Worm (Caenorhabditis elegans) whole organism, L4 larva: Measurements from ENCODE around the gene tbb-1.

Source experiments
- F10B5.3 ChIP-seq: sonication (generic microtip); optimal IDR thresholded peaks from 2 replicates; lab custom pipeline; 2016; ENCODE audit warnings: mild to moderate bottlenecking, missing genetic modification characterization, missing compliant biosample characterization
- F37D6.2 ChIP-seq: sonication (generic microtip); optimal IDR thresholded peaks from 2 replicates; lab custom pipeline; 2016; ENCODE audit warnings: mild to moderate bottlenecking, missing genetic modification characterization, missing compliant biosample characterization
- R02D3.7 ChIP-seq: fragments of 150-350 bp; sonication (generic microtip); optimal IDR thresholded peaks from 3 replicates; lab custom pipeline; 2014; ENCODE audit warnings: missing biosample characterization, missing genetic modification characterization
- T20F7.1 ChIP-seq: fragments of 200-800 bp; sonication (Bioruptor generic); optimal IDR thresholded peaks from 2 replicates; lab custom pipeline; 2018; ENCODE audit warnings: mild to moderate bottlenecking, missing genetic modification characterization, missing compliant biosample characterization
- Y105C5A.15 ChIP-seq: fragments of 200-800 bp; sonication (Bioruptor generic); IDR thresholded peaks from 2 replicates; pipeline ENCODE4 v1.3.6; 2022; ENCODE audit warnings: missing genetic modification characterization, missing compliant biosample characterization
- Y48G9A.11 ChIP-seq: fragments of 200-800 bp; sonication (Bioruptor generic); IDR thresholded peaks from 2 replicates; pipeline ENCODE4 v1.3.6; 2022; ENCODE audit warnings: missing genetic modification reagents, missing genetic modification characterization, missing compliant biosample characterization
- Y75B8A.6 ChIP-seq: fragments of 200-800 bp; sonication (Bioruptor generic); IDR thresholded peaks from 2 replicates; pipeline ENCODE4 v1.3.6; 2022; ENCODE audit warnings: missing genetic modification reagents, missing genetic modification characterization, missing compliant biosample characterization
- ZK337.2 ChIP-seq: fragments of 200-800 bp; sonication (Bioruptor generic); IDR thresholded peaks from 2 replicates; pipeline ENCODE4 v1.3.6; 2022; ENCODE audit warnings: missing genetic modification reagents, missing genetic modification characterization, missing compliant biosample characterization
- attf-4 ChIP-seq: sonication (generic microtip); optimal IDR thresholded peaks from 3 replicates; lab custom pipeline; 2017; ENCODE audit warnings: missing biosample characterization, missing genetic modification characterization
- ceh-20 ChIP-seq: fragments of 200-800 bp; sonication (Bioruptor generic); IDR thresholded peaks from 2 replicates; pipeline ENCODE4 v1.3.6; 2022; ENCODE audit warnings: missing genetic modification reagents, missing genetic modification characterization, missing compliant biosample characterization
- ceh-28 ChIP-seq: fragments of 150-350 bp; optimal IDR thresholded peaks from 2 replicates; lab custom pipeline; 2014; ENCODE audit warnings: missing biosample characterization, missing genetic modification reagents, missing genetic modification characterization
- ceh-32 ChIP-seq: sonication (generic microtip); optimal IDR thresholded peaks from 2 replicates; lab custom pipeline; 2016; ENCODE audit warnings: mild to moderate bottlenecking, missing genetic modification characterization, missing compliant biosample characterization; ENCODE audit not compliant: poor library complexity
- ceh-44 ChIP-seq: fragments of 200-800 bp; sonication (Bioruptor generic); IDR thresholded peaks from 2 replicates; pipeline ENCODE4 v1.3.6; 2022; ENCODE audit warnings: missing genetic modification reagents, missing genetic modification characterization, missing compliant biosample characterization
- ceh-62 ChIP-seq: sonication (generic microtip); optimal IDR thresholded peaks from 2 replicates; lab custom pipeline; 2017; ENCODE audit warnings: missing biosample characterization, missing genetic modification characterization
- ces-1 ChIP-seq: fragments of 150-350 bp; sonication (generic microtip); optimal IDR thresholded peaks from 4 replicates; lab custom pipeline; 2014; ENCODE audit warnings: missing biosample characterization, missing genetic modification reagents, missing genetic modification characterization
- daf-19 ChIP-seq: fragments of 200-800 bp; sonication (Bioruptor generic); conservative IDR thresholded peaks from 2 replicates; pipeline ENCODE4 v1.3.6; 2022; ENCODE audit warnings: missing genetic modification characterization, missing compliant biosample characterization
- daf-8 ChIP-seq: fragments of 200-800 bp; sonication (Bioruptor generic); IDR thresholded peaks from 2 replicates; pipeline ENCODE4 v1.3.6; 2022; ENCODE audit warnings: missing genetic modification characterization, missing compliant biosample characterization
- dve-1 ChIP-seq: sonication (generic microtip); optimal IDR thresholded peaks from 2 replicates; lab custom pipeline; 2017; ENCODE audit warnings: antibody characterized with exemption, mild to moderate bottlenecking, missing genetic modification characterization, missing compliant biosample characterization; ENCODE audit not compliant: insufficient read depth
- egl-27 ChIP-seq: sonication (generic microtip); optimal IDR thresholded peaks from 3 replicates; lab custom pipeline; 2017; ENCODE audit warnings: missing biosample characterization, missing genetic modification reagents, missing genetic modification characterization
- egl-43 ChIP-seq: fragments of 200-800 bp; sonication (Bioruptor generic); IDR thresholded peaks from 2 replicates; pipeline ENCODE4 v1.3.6; 2022; ENCODE audit warnings: missing genetic modification reagents, missing genetic modification characterization, missing compliant biosample characterization
- fkh-10 ChIP-seq: fragments of 150-350 bp; optimal IDR thresholded peaks from 2 replicates; lab custom pipeline; 2014; ENCODE audit warnings: missing biosample characterization, missing genetic modification reagents, missing genetic modification characterization
- fos-1 ChIP-seq: fragments of 150-350 bp; optimal IDR thresholded peaks from 2 replicates; lab custom pipeline; 2014; ENCODE audit warnings: missing biosample characterization, missing genetic modification characterization
- hif-1 ChIP-seq, 2 experiments: sonication (generic microtip); optimal IDR thresholded peaks; 2 replicates each; lab custom pipeline; 2016 to 2017; ENCODE audit warnings: missing compliant biosample characterization in 2 of 2, missing genetic modification characterization in 2 of 2, missing genetic modification reagents in 2 of 2, missing genotype in 2 of 2, mild to moderate bottlenecking in 1 of 2
- hlh-11 ChIP-seq: fragments of 200-800 bp; sonication (Bioruptor generic); optimal IDR thresholded peaks from 2 replicates; lab custom pipeline; 2018; ENCODE audit warnings: mild to moderate bottlenecking, missing genetic modification characterization, missing compliant biosample characterization
- hlh-30 ChIP-seq: sonication (generic microtip); optimal IDR thresholded peaks from 2 replicates; lab custom pipeline; 2017; ENCODE audit warnings: antibody characterized with exemption, mild to moderate bottlenecking, missing genetic modification characterization, missing compliant biosample characterization; ENCODE audit not compliant: insufficient read depth
- hmg-1.1 ChIP-seq: fragments of 200-800 bp; sonication (Bioruptor generic); IDR thresholded peaks from 2 replicates; pipeline ENCODE4 v1.3.6; 2022; ENCODE audit warnings: missing genetic modification reagents, missing genetic modification characterization, missing compliant biosample characterization
- jun-1 ChIP-seq: fragments of 150-350 bp; optimal IDR thresholded peaks from 2 replicates; lab custom pipeline; 2014; ENCODE audit warnings: missing biosample characterization, missing genetic modification reagents, missing genetic modification characterization
- lim-7 ChIP-seq: fragments of 200-800 bp; sonication (Bioruptor generic); IDR thresholded peaks from 2 replicates; pipeline ENCODE4 v1.3.6; 2022; ENCODE audit warnings: missing genetic modification characterization, missing compliant biosample characterization
- lin-1 ChIP-seq: fragments of 200-800 bp; sonication (Bioruptor generic); IDR thresholded peaks from 2 replicates; pipeline ENCODE4 v1.3.6; 2022; ENCODE audit warnings: missing genetic modification reagents, missing genetic modification characterization, missing compliant biosample characterization
- lin-15B ChIP-seq: fragments of 150-350 bp; sonication (generic microtip); optimal IDR thresholded peaks from 3 replicates; lab custom pipeline; 2014; ENCODE audit warnings: missing biosample characterization, missing genetic modification characterization
- lin-29 ChIP-seq: fragments of 200-800 bp; sonication (Bioruptor generic); IDR thresholded peaks from 2 replicates; pipeline ENCODE4 v1.3.6; 2022; ENCODE audit warnings: missing genetic modification reagents, missing genetic modification characterization, missing compliant biosample characterization
- lir-3 ChIP-seq: sonication (generic microtip); optimal IDR thresholded peaks from 2 replicates; lab custom pipeline; 2016; ENCODE audit warnings: mild to moderate bottlenecking, missing genetic modification characterization, missing compliant biosample characterization
- madf-5 ChIP-seq, 2 experiments: fragments of 200-800 bp; sonication (Bioruptor generic); IDR thresholded peaks; 2 replicates each; pipeline ENCODE4 v1.3.6; 2022; ENCODE audit warnings: missing compliant biosample characterization in 2 of 2, missing genetic modification characterization in 2 of 2
- mdt-29 ChIP-seq: fragments of 200-800 bp; sonication (Bioruptor generic); IDR thresholded peaks from 2 replicates; pipeline ENCODE4 v1.3.6; 2022; ENCODE audit warnings: missing genetic modification reagents, missing genetic modification characterization, missing compliant biosample characterization
- mes-2 ChIP-seq: sonication (generic microtip); optimal IDR thresholded peaks from 2 replicates; lab custom pipeline; 2016; ENCODE audit warnings: missing genotype, mild to moderate bottlenecking, missing genetic modification characterization, missing compliant biosample characterization; ENCODE audit not compliant: poor library complexity, severe bottlenecking
- nhr-102 ChIP-seq: sonication (generic microtip); optimal IDR thresholded peaks from 2 replicates; lab custom pipeline; 2016; ENCODE audit warnings: mild to moderate bottlenecking, missing genetic modification characterization, moderate library complexity, missing compliant biosample characterization
- nhr-41 ChIP-seq: fragments of 200-800 bp; sonication (Bioruptor generic); IDR thresholded peaks from 2 replicates; pipeline ENCODE4 v1.3.6; 2022; ENCODE audit warnings: missing genetic modification reagents, missing genetic modification characterization, missing compliant biosample characterization
- nhr-42 ChIP-seq: fragments of 200-800 bp; sonication (Bioruptor generic); IDR thresholded peaks from 2 replicates; pipeline ENCODE4 v1.3.6; 2022; ENCODE audit warnings: missing genetic modification characterization, missing compliant biosample characterization
- nhr-6 ChIP-seq: fragments of 150-350 bp; optimal IDR thresholded peaks from 2 replicates; lab custom pipeline; 2014; ENCODE audit warnings: missing biosample characterization, missing genetic modification characterization
- nhr-77 ChIP-seq: fragments of 150-350 bp; optimal IDR thresholded peaks from 2 replicates; lab custom pipeline; 2014; ENCODE audit warnings: missing biosample characterization, missing genetic modification characterization
- pqm-1 ChIP-seq: sonication (generic microtip); optimal IDR thresholded peaks from 2 replicates; lab custom pipeline; 2017; ENCODE audit warnings: missing biosample characterization, missing genetic modification characterization
- sdz-12 ChIP-seq: fragments of 200-800 bp; sonication (Bioruptor generic); optimal IDR thresholded peaks from 2 replicates; lab custom pipeline; 2018; ENCODE audit warnings: mild to moderate bottlenecking, missing genetic modification characterization, missing compliant biosample characterization
- skn-1 ChIP-seq: fragments of 150-350 bp; optimal IDR thresholded peaks from 2 replicates; lab custom pipeline; 2014; ENCODE audit warnings: missing biosample characterization, missing genetic modification characterization
- spr-3 ChIP-seq: fragments of 200-800 bp; sonication (Bioruptor generic); optimal IDR thresholded peaks from 2 replicates; lab custom pipeline; 2018; ENCODE audit warnings: mild to moderate bottlenecking, missing genetic modification characterization, missing compliant biosample characterization
- tag-97 ChIP-seq: fragments of 200-800 bp; sonication (Bioruptor generic); IDR thresholded peaks from 2 replicates; pipeline ENCODE4 v1.3.6; 2022; ENCODE audit warnings: missing genetic modification characterization, missing compliant biosample characterization
- unc-130 ChIP-seq: sonication (generic microtip); optimal IDR thresholded peaks from 2 replicates; lab custom pipeline; 2016; ENCODE audit warnings: missing genetic modification reagents, missing genetic modification characterization, missing compliant biosample characterization
- vab-7 ChIP-seq: fragments of 200-800 bp; sonication (Bioruptor generic); IDR thresholded peaks from 2 replicates; pipeline ENCODE4 v1.3.6; 2022; ENCODE audit warnings: missing genetic modification reagents, missing genetic modification characterization, missing compliant biosample characterization
- zfp-2 ChIP-seq: sonication (generic microtip); optimal IDR thresholded peaks from 2 replicates; lab custom pipeline; 2016; ENCODE audit warnings: mild to moderate bottlenecking, missing genetic modification characterization, missing compliant biosample characterization
- zfp-3 ChIP-seq: fragments of 200-800 bp; sonication (Bioruptor generic); conservative IDR thresholded peaks from 2 replicates; pipeline ENCODE4 v1.3.6; 2022; ENCODE audit warnings: missing genetic modification reagents, missing genetic modification characterization, missing compliant biosample characterization
- zip-11 ChIP-seq: fragments of 200-800 bp; sonication (Bioruptor generic); IDR thresholded peaks from 2 replicates; pipeline ENCODE4 v1.3.6; 2022; ENCODE audit warnings: missing genetic modification characterization, missing compliant biosample characterization
- ztf-7 ChIP-seq: fragments of 150-350 bp; optimal IDR thresholded peaks from 2 replicates; lab custom pipeline; 2014; ENCODE audit warnings: missing biosample characterization, missing genetic modification characterization

Gene tbb-1

ce11 chrIII:10720170-10720569 lies 22.1 kb downstream of the tbb-1 start (continued):
- peak; percentile 19 for TF ChIP-seq pqm-1 (tag; lab: Kevin White, UChicago)
- TF ChIP-seq ztf-7 (tag; lab: Kevin White, UChicago), result no peak
- TF ChIP-seq R02D3.7 (tag; lab: Kevin White, UChicago), result no peak
- peak; percentile 68; the same call in 1 of the 2 replicates for TF ChIP-seq zfp-3
- peak; percentile 93 for TF ChIP-seq hmg-1.1 (GFP tag; lab: Robert Waterston, UW)
- 0 out of 2 replicates have a peak, but pooled peaks have one; percentile 23 for TF ChIP-seq nhr-42 (GFP tag; lab: Robert Waterston, UW)
- no peak for TF ChIP-seq egl-27 (tag; lab: Kevin White, UChicago)
- TF ChIP-seq ceh-32, result no peak
- peak; percentile 27 for TF ChIP-seq unc-130
- TF ChIP-seq fkh-10 (GFP tag; lab: Kevin White, UChicago), result peak; percentile 36
- TF ChIP-seq attf-4 (tag; lab: Kevin White, UChicago), result no peak
- TF ChIP-seq F37D6.2 (tag; lab: Kevin White, UChicago), result peak; percentile 43
- TF ChIP-seq ceh-62 (tag; lab: Kevin White, UChicago), result no peak
- peak; percentile 72; the same call in 1 of the 2 replicates for TF ChIP-seq mdt-29 (GFP tag; lab: Robert Waterston, UW)
- no peak for TF ChIP-seq ZK337.2
- peak; percentile 75 for TF ChIP-seq ceh-28 (tag; lab: Kevin White, UChicago)
- peak; percentile 38 for TF ChIP-seq T20F7.1 (GFP tag; lab: Kevin White, UChicago)
- TF ChIP-seq nhr-102 (tag; lab: Kevin White, UChicago), result peak; percentile 69
- TF ChIP-seq daf-8 (GFP tag; lab: Robert Waterston, UW), result no peak
- TF ChIP-seq ces-1 (GFP tag; lab: Kevin White, UChicago), result no peak
- peak; percentile 79 for TF ChIP-seq egl-43
- TF ChIP-seq nhr-77, result peak; percentile 56
- TF ChIP-seq dve-1, result peak; percentile 90
- peak; percentile 93 for TF ChIP-seq lin-1 (GFP tag; lab: Robert Waterston, UW)
- TF ChIP-seq daf-19 (GFP tag; lab: Robert Waterston, UW), result no peak
- TF ChIP-seq spr-3, result no peak
- peak; percentile 89 for TF ChIP-seq hlh-30
- TF ChIP-seq jun-1 (tag; lab: Kevin White, UChicago), result peak; percentile 17
- TF ChIP-seq Y105C5A.15, result 0 out of 2 replicates have a peak, but pooled peaks have one; percentile 54
- no peak for TF ChIP-seq zip-11 (GFP tag; lab: Robert Waterston, UW)
- no peak for TF ChIP-seq zfp-2 (tag; lab: Kevin White, UChicago)
- TF ChIP-seq lim-7, result no peak
- TF ChIP-seq hif-1 (tag; optimal IDR thresholded peaks at IDR 0.05; lab: Kevin White, UChicago), result peak in 1 of 2 experiments; percentile 90
- no peak for TF ChIP-seq lin-15B
- no peak for TF ChIP-seq Y75B8A.6
- peak; percentile 67 for TF ChIP-seq nhr-41
- 0 out of 2 replicates have a peak, but pooled peaks have one; percentile 23 for TF ChIP-seq vab-7
- no peak for TF ChIP-seq tag-97 (GFP tag; lab: Robert Waterston, UW)
- no peak for TF ChIP-seq F10B5.3
- TF ChIP-seq mes-2 (tag; lab: Kevin White, UChicago), result peak; percentile 77
- no peak for TF ChIP-seq sdz-12 (GFP tag; lab: Kevin White, UChicago)
- peak; percentile 100 for TF ChIP-seq hlh-11 (tag; lab: Kevin White, UChicago)
- TF ChIP-seq ceh-20, result peak; percentile 79
- no peak for TF ChIP-seq madf-5 (GFP tag; IDR thresholded peaks at IDR 0.05; lab: Robert Waterston, UW)
- TF ChIP-seq lin-29 (GFP tag; lab: Robert Waterston, UW), result no peak
- TF ChIP-seq ceh-44 (GFP tag; lab: Robert Waterston, UW), result no peak
- no peak for TF ChIP-seq Y48G9A.11 (GFP tag; lab: Robert Waterston, UW)
- TF ChIP-seq lir-3 (tag; lab: Kevin White, UChicago), result no peak
- no peak for TF ChIP-seq fos-1 (tag; lab: Kevin White, UChicago)
- TF ChIP-seq nhr-6, result peak; percentile 17
- no peak for TF ChIP-seq skn-1
